Worm (Caenorhabditis elegans): ENCODE results near the gene F29A7.8.

ce11 chrII:2757954-2758353 lies at the start of gene F29A7.8:
- TF ChIP-seq fkh-10 (GFP tag; optimal IDR thresholded peaks at IDR 0.05): no peak
- no peak for TF ChIP-seq lin-11 (tag; optimal IDR thresholded peaks at IDR 0.05)
- TF ChIP-seq elt-2 (tag; optimal IDR thresholded peaks at IDR 0.05): no peak
- no peak for TF ChIP-seq pax-1 (tag; optimal IDR thresholded peaks at IDR 0.05)
- TF ChIP-seq pat-9 (tag; optimal IDR thresholded peaks at IDR 0.05): no peak
- TF ChIP-seq sdc-2 (tag; optimal IDR thresholded peaks at IDR 0.05): no peak
- TF ChIP-seq tbx-7 (tag; optimal IDR thresholded peaks at IDR 0.05): no peak
- TF ChIP-seq hlh-30 (tag; optimal IDR thresholded peaks at IDR 0.05; ENCODE audit: insufficient read depth): no peak
- TF ChIP-seq ceh-34 (tag; optimal IDR thresholded peaks at IDR 0.05): no peak
